3 fruit fly cellular contexts compared by ENCODE assay signal in genomic region chr2L:15329382-15329781, dm6.
TF ChIP-seq lines count a peak whose summit lies in the region.

No protein-coding gene starts in this region.

TF ChIP-seq in whole organism, prepupa, 60 proteins besides CTCF, POLR2A, EP300 and RAD21 (continues in another document):
- peak; percentile 22 for TF ChIP-seq achi (GFP tag; optimal IDR thresholded peaks at IDR 0.05; lab: Kevin White, UChicago)
- TF ChIP-seq svp (GFP tag; lab: Kevin White, UChicago): peak; percentile 86
- TF ChIP-seq Eip78C (GFP tag; lab: Kevin White, UChicago): peak; percentile 83
- TF ChIP-seq dac (GFP tag; optimal IDR thresholded peaks at IDR 0.05; lab: Kevin White, UChicago): no peak
- peak; percentile 38 for TF ChIP-seq CG3919 (GFP tag; optimal IDR thresholded peaks at IDR 0.05; lab: Kevin White, UChicago)
- TF ChIP-seq CG16779 (tag; optimal IDR thresholded peaks at IDR 0.05; lab: Kevin White, UChicago): no peak
- peak; percentile 57 for TF ChIP-seq Smox (GFP tag; optimal IDR thresholded peaks at IDR 0.05; lab: Kevin White, UChicago)
- TF ChIP-seq CG10669 (GFP tag; optimal IDR thresholded peaks at IDR 0.05; lab: Kevin White, UChicago): peak; percentile 1
- no peak for TF ChIP-seq net (GFP tag; optimal IDR thresholded peaks at IDR 0.05; lab: Kevin White, UChicago)
- peak; percentile 8 for TF ChIP-seq Sox14 (GFP tag; optimal IDR thresholded peaks at IDR 0.05; lab: Kevin White, UChicago)
- TF ChIP-seq spab (GFP tag; optimal IDR thresholded peaks at IDR 0.05; lab: Kevin White, UChicago): no peak
- no peak for TF ChIP-seq CG15336 (GFP tag; IDR thresholded peaks at IDR 0.05; lab: Robert Waterston, UW)
- no peak for TF ChIP-seq Lpt (GFP tag; optimal IDR thresholded peaks at IDR 0.05; lab: Kevin White, UChicago)
- TF ChIP-seq CG11294 (GFP tag; IDR thresholded peaks at IDR 0.05; lab: Robert Waterston, UW): no peak
- no peak for TF ChIP-seq Sox15 (GFP tag; optimal IDR thresholded peaks at IDR 0.05; lab: Kevin White, UChicago)
- TF ChIP-seq lz (GFP tag; optimal IDR thresholded peaks at IDR 0.05; lab: Kevin White, UChicago): peak; percentile 50
- no peak for TF ChIP-seq CG11902 (GFP tag; optimal IDR thresholded peaks at IDR 0.05; lab: Kevin White, UChicago)
- TF ChIP-seq CG7368 (GFP tag; optimal IDR thresholded peaks at IDR 0.05; lab: Kevin White, UChicago): no peak
- TF ChIP-seq vri (GFP tag; optimal IDR thresholded peaks at IDR 0.05; lab: Kevin White, UChicago): peak; percentile 34
- peak; percentile 28 for TF ChIP-seq acj6 (GFP tag; optimal IDR thresholded peaks at IDR 0.05; lab: Kevin White, UChicago)
- peak; percentile 24 for TF ChIP-seq CG8632 (GFP tag; optimal IDR thresholded peaks at IDR 0.05; lab: Kevin White, UChicago)
- peak; percentile 47 for TF ChIP-seq Sox102F (GFP tag; optimal IDR thresholded peaks at IDR 0.05; lab: Kevin White, UChicago)
- TF ChIP-seq topi (GFP tag; optimal IDR thresholded peaks at IDR 0.05; lab: Kevin White, UChicago): peak; percentile 58
- TF ChIP-seq Hr38 (GFP tag; optimal IDR thresholded peaks at IDR 0.05; lab: Kevin White, UChicago): no peak
- TF ChIP-seq esn (GFP tag; optimal IDR thresholded peaks at IDR 0.05; lab: Kevin White, UChicago): peak; percentile 67
- peak; percentile 62 for TF ChIP-seq CG31627 (GFP tag; optimal IDR thresholded peaks at IDR 0.05; lab: Kevin White, UChicago)
- TF ChIP-seq ss (GFP tag; optimal IDR thresholded peaks at IDR 0.05; lab: Kevin White, UChicago): no peak
- no peak for TF ChIP-seq Hr4 (GFP tag; optimal IDR thresholded peaks at IDR 0.05; lab: Kevin White, UChicago)
- peak; percentile 30 for TF ChIP-seq CG3032 (tag; optimal IDR thresholded peaks at IDR 0.05; lab: Kevin White, UChicago)
- no peak for TF ChIP-seq CG6854 (GFP tag; optimal IDR thresholded peaks at IDR 0.05; lab: Kevin White, UChicago)
- no peak for TF ChIP-seq CG4318 (GFP tag; optimal IDR thresholded peaks at IDR 0.05; lab: Kevin White, UChicago)
- TF ChIP-seq Ets96B (tag; optimal IDR thresholded peaks at IDR 0.05; lab: Kevin White, UChicago): peak; percentile 21

TF ChIP-seq in whole organism, pupa, 21 proteins besides CTCF, POLR2A, EP300 and RAD21:
- TF ChIP-seq CG8159 (tag; optimal IDR thresholded peaks at IDR 0.05; lab: Kevin White, UChicago) (peak; percentile 46), CG15710 (tag; optimal IDR thresholded peaks at IDR 0.05; lab: Kevin White, UChicago) (peak; percentile 3), CG34367 (tag; optimal IDR thresholded peaks at IDR 0.05; lab: Kevin White, UChicago) (peak; percentile 18), CG9948 (tag; optimal IDR thresholded peaks at IDR 0.05; lab: Kevin White, UChicago) (peak; percentile 6), CG17806 (tag; optimal IDR thresholded peaks at IDR 0.05; lab: Kevin White, UChicago) (peak; percentile 44), CG12605 (GFP tag; IDR thresholded peaks at IDR 0.05; lab: Robert Waterston, UW) (no peak), Snoo (tag; optimal IDR thresholded peaks at IDR 0.05; lab: Kevin White, UChicago) (peak; percentile 26), gl (tag; optimal IDR thresholded peaks at IDR 0.05; lab: Kevin White, UChicago) (no peak)
TF ChIP-seq in whole organism, pupa: peak in this region for 6.

TF ChIP-seq in whole organism, wandering third instar larva, 38 proteins besides CTCF, POLR2A, EP300 and RAD21:
- no peak for TF ChIP-seq Jra (GFP tag; optimal IDR thresholded peaks at IDR 0.05; lab: Kevin White, UChicago)
- peak; percentile 50 for TF ChIP-seq psq (GFP tag; optimal IDR thresholded peaks at IDR 0.05; lab: Kevin White, UChicago)
- TF ChIP-seq CG9705 (GFP tag; optimal IDR thresholded peaks at IDR 0.05; lab: Kevin White, UChicago): no peak
- TF ChIP-seq Rel (GFP tag; optimal IDR thresholded peaks at IDR 0.05; lab: Kevin White, UChicago): no peak
- TF ChIP-seq Rel (tag; optimal IDR thresholded peaks at IDR 0.05; lab: Kevin White, UChicago): peak; percentile 34
- peak; percentile 53 for TF ChIP-seq h (GFP tag; optimal IDR thresholded peaks at IDR 0.05; lab: Kevin White, UChicago)
- peak; percentile 42 for TF ChIP-seq br (GFP tag; optimal IDR thresholded peaks at IDR 0.05; lab: Kevin White, UChicago)
- TF ChIP-seq OdsH (GFP tag; optimal IDR thresholded peaks at IDR 0.05; lab: Kevin White, UChicago): peak; percentile 43
- TF ChIP-seq fru (GFP tag; optimal IDR thresholded peaks at IDR 0.05; lab: Kevin White, UChicago): peak; percentile 70
- peak; percentile 12 for TF ChIP-seq woc (GFP tag; optimal IDR thresholded peaks at IDR 0.05; lab: Kevin White, UChicago)
- peak; percentile 54 for TF ChIP-seq rgr (GFP tag; optimal IDR thresholded peaks at IDR 0.05; lab: Kevin White, UChicago)
- no peak for TF ChIP-seq sage (GFP tag; optimal IDR thresholded peaks at IDR 0.05; lab: Kevin White, UChicago)
- peak; percentile 42 for TF ChIP-seq Sp1 (GFP tag; optimal IDR thresholded peaks at IDR 0.05; lab: Kevin White, UChicago)
- no peak for TF ChIP-seq CG32264 (GFP tag; optimal IDR thresholded peaks at IDR 0.05; lab: Kevin White, UChicago)
- no peak for TF ChIP-seq lola (GFP tag; optimal IDR thresholded peaks at IDR 0.05; lab: Kevin White, UChicago)
- TF ChIP-seq foxo (GFP tag; optimal IDR thresholded peaks at IDR 0.05; lab: Kevin White, UChicago): peak in 1 of 2 experiments; percentile 61
- peak; percentile 44 for TF ChIP-seq HLH106 (tag; optimal IDR thresholded peaks at IDR 0.05; lab: Kevin White, UChicago)
- TF ChIP-seq Hr83 (GFP tag; optimal IDR thresholded peaks at IDR 0.05; lab: Kevin White, UChicago; ENCODE audit: poor library complexity, severe bottlenecking): no peak
- TF ChIP-seq Dfd (GFP tag; optimal IDR thresholded peaks at IDR 0.05; lab: Kevin White, UChicago): no peak
- TF ChIP-seq ey (GFP tag; optimal IDR thresholded peaks at IDR 0.05; lab: Kevin White, UChicago): peak; percentile 51

Comparison
In these comparisons a context has a peak if more than half of its experiments do, and no peak if none do; other contexts are left out.
1. Of the 1 proteins assayed by ChIP-seq in both whole organism, prepupa and whole organism, wandering third instar larva: peak only in whole organism, prepupa: none; only in whole organism, wandering third instar larva: none; in both: OdsH; in neither: 0.